Worm (Caenorhabditis elegans) whole organism, L1 larva: ENCODE results near the gene ZK1320.9.
A peak's percentile ranks its signal among the peaks of the same experiment; 100 is the strongest.

Source experiments
- C04F5.9 ChIP-seq: sonication (generic microtip); optimal IDR thresholded peaks from 2 replicates; lab custom pipeline; 2016; ENCODE audit warnings: missing genetic modification characterization, missing compliant biosample characterization
- C16A3.4 ChIP-seq: fragments of 150-350 bp; optimal IDR thresholded peaks from 2 replicates; lab custom pipeline; 2014; ENCODE audit warnings: missing biosample characterization, missing genetic modification characterization
- Y116A8C.19 ChIP-seq: sonication (generic microtip); optimal IDR thresholded peaks from 2 replicates; lab custom pipeline; 2016; ENCODE audit warnings: missing compliant biosample characterization, missing genetic modification characterization, borderline replicate concordance
- aha-1 ChIP-seq: fragments of 150-350 bp; optimal IDR thresholded peaks from 2 replicates; lab custom pipeline; 2014; ENCODE audit warnings: missing biosample characterization, missing genetic modification characterization
- aly-2 ChIP-seq: fragments of 150-350 bp; optimal IDR thresholded peaks from 2 replicates; lab custom pipeline; 2014; ENCODE audit warnings: missing biosample characterization, missing genetic modification characterization
- ceh-63 ChIP-seq: fragments of 200-800 bp; sonication (Bioruptor generic); optimal IDR thresholded peaks from 2 replicates; lab custom pipeline; 2018; ENCODE audit warnings: mild to moderate bottlenecking, missing genetic modification characterization, missing compliant biosample characterization
- ceh-88 ChIP-seq: fragments of 200-800 bp; sonication (Bioruptor generic); IDR thresholded peaks from 2 replicates; pipeline ENCODE4 v1.3.6; 2022; ENCODE audit warnings: missing genetic modification characterization, missing compliant biosample characterization
- ces-1 ChIP-seq: fragments of 150-350 bp; optimal IDR thresholded peaks from 2 replicates; lab custom pipeline; 2014; ENCODE audit warnings: missing biosample characterization, missing genetic modification reagents, missing genetic modification characterization
- dpl-1 ChIP-seq, 3 experiments: fragments of 150-350 bp in 2 of 3; sonication (generic microtip) in 1 of 3; optimal IDR thresholded peaks; 2 replicates each; lab custom pipeline; 2014 to 2017; ENCODE audit warnings: missing biosample characterization in 3 of 3, missing genetic modification characterization in 3 of 3, missing genetic modification reagents in 3 of 3
- dsc-1 ChIP-seq: sonication (generic microtip); optimal IDR thresholded peaks from 2 replicates; lab custom pipeline; 2016; ENCODE audit warnings: mild to moderate bottlenecking, missing genetic modification characterization, missing compliant biosample characterization
- efl-3 ChIP-seq: fragments of 200-800 bp; sonication (Bioruptor generic); optimal IDR thresholded peaks from 2 replicates; lab custom pipeline; 2018; ENCODE audit warnings: mild to moderate bottlenecking, missing genetic modification characterization, missing compliant biosample characterization
- egl-13 ChIP-seq: sonication (generic microtip); optimal IDR thresholded peaks from 2 replicates; lab custom pipeline; 2016; ENCODE audit warnings: missing genotype, missing genetic modification reagents, missing genetic modification characterization, missing compliant biosample characterization
- egl-27 ChIP-seq, 2 experiments: fragments of 150-350 bp in 1 of 2; sonication (generic microtip); optimal IDR thresholded peaks; 3 replicates each; lab custom pipeline; 2017 to 2018; ENCODE audit warnings: missing biosample characterization in 2 of 2, missing genetic modification characterization in 2 of 2, missing genetic modification reagents in 2 of 2
- elt-2 ChIP-seq: sonication (generic microtip); optimal IDR thresholded peaks from 2 replicates; lab custom pipeline; 2016; ENCODE audit warnings: missing genetic modification characterization, mild to moderate bottlenecking, inconsistent platforms, missing compliant biosample characterization, missing genetic modification reagents
- elt-3 ChIP-seq, 6 experiments: fragments of 150-350 bp in 1 of 6; sonication (generic microtip); optimal IDR thresholded peaks; 2 replicates each; lab custom pipeline; 2017 to 2018; ENCODE audit warnings: missing biosample characterization in 6 of 6, missing genetic modification characterization in 6 of 6, inconsistent platforms in 1 of 6
- ets-5 ChIP-seq: fragments of 200-800 bp; sonication (Bioruptor generic); IDR thresholded peaks from 2 replicates; pipeline ENCODE4 v1.3.6; 2022; ENCODE audit warnings: missing genetic modification characterization, missing compliant biosample characterization
- fkh-4 ChIP-seq: sonication (generic microtip); optimal IDR thresholded peaks from 2 replicates; lab custom pipeline; 2016; ENCODE audit warnings: missing compliant biosample characterization, missing genetic modification characterization, borderline replicate concordance
- fkh-8 ChIP-seq: sonication (generic microtip); optimal IDR thresholded peaks from 2 replicates; lab custom pipeline; 2016; ENCODE audit warnings: mild to moderate bottlenecking, missing genetic modification characterization, missing compliant biosample characterization
- grh-1 ChIP-seq: fragments of 200-800 bp; sonication (Bioruptor generic); IDR thresholded peaks from 2 replicates; pipeline ENCODE4 v1.3.6; 2022; ENCODE audit warnings: missing genetic modification reagents, missing genetic modification characterization, missing compliant biosample characterization
- irx-1 ChIP-seq: sonication (generic microtip); optimal IDR thresholded peaks from 2 replicates; lab custom pipeline; 2016; ENCODE audit warnings: missing genetic modification characterization, missing compliant biosample characterization
- isw-1 ChIP-seq: fragments of 200-800 bp; sonication (Bioruptor generic); IDR thresholded peaks from 2 replicates; pipeline ENCODE4 v1.3.6; 2022; ENCODE audit warnings: missing genetic modification characterization, missing compliant biosample characterization
- lin-14 ChIP-seq: fragments of 200-800 bp; sonication (Bioruptor generic); optimal IDR thresholded peaks from 2 replicates; lab custom pipeline; 2018; ENCODE audit warnings: mild to moderate bottlenecking, missing genetic modification characterization, moderate library complexity, missing compliant biosample characterization
- lin-15B ChIP-seq: fragments of 150-350 bp; sonication (generic microtip); optimal IDR thresholded peaks from 3 replicates; lab custom pipeline; 2014; ENCODE audit warnings: missing biosample characterization, missing genetic modification characterization
- lin-35 ChIP-seq, 2 experiments: fragments of 150-350 bp; optimal IDR thresholded peaks; 2 replicates each; lab custom pipeline; 2014; ENCODE audit warnings: missing biosample characterization in 2 of 2, missing genetic modification characterization in 2 of 2, missing genetic modification reagents in 2 of 2
- lin-39 ChIP-seq: fragments of 150-350 bp; optimal IDR thresholded peaks from 2 replicates; lab custom pipeline; 2014; ENCODE audit warnings: missing biosample characterization, missing genetic modification reagents, missing genetic modification characterization
- lir-3 ChIP-seq: sonication (generic microtip); optimal IDR thresholded peaks from 2 replicates; lab custom pipeline; 2016; ENCODE audit warnings: mild to moderate bottlenecking, missing genetic modification characterization, moderate library complexity, missing compliant biosample characterization; ENCODE audit not compliant: poor library complexity
- lsy-2 ChIP-seq, 2 experiments: fragments of 150-350 bp; optimal IDR thresholded peaks; 2 replicates each; lab custom pipeline; 2014; ENCODE audit warnings: missing biosample characterization in 2 of 2, missing genetic modification characterization in 2 of 2
- mef-2 ChIP-seq: fragments of 150-350 bp; optimal IDR thresholded peaks from 2 replicates; lab custom pipeline; 2014; ENCODE audit warnings: missing biosample characterization, missing genetic modification characterization
- nhr-11 ChIP-seq: fragments of 150-350 bp; optimal IDR thresholded peaks from 2 replicates; lab custom pipeline; 2014; ENCODE audit warnings: missing biosample characterization, missing genetic modification characterization
- nhr-12 ChIP-seq: sonication (generic microtip); optimal IDR thresholded peaks from 2 replicates; lab custom pipeline; 2017; ENCODE audit warnings: missing biosample characterization, missing genetic modification characterization
- nhr-19 ChIP-seq: fragments of 200-800 bp; sonication (Bioruptor generic); conservative IDR thresholded peaks from 2 replicates; pipeline ENCODE4 v1.3.6; 2022; ENCODE audit warnings: missing genetic modification characterization, missing compliant biosample characterization
- nhr-20 ChIP-seq: sonication (generic microtip); optimal IDR thresholded peaks from 2 replicates; lab custom pipeline; 2016; ENCODE audit warnings: mild to moderate bottlenecking, missing genetic modification characterization, missing compliant biosample characterization
- nhr-76 ChIP-seq: sonication (generic microtip); optimal IDR thresholded peaks from 2 replicates; lab custom pipeline; 2017; ENCODE audit warnings: missing biosample characterization, missing genetic modification characterization
- nhr-85 ChIP-seq: sonication (generic microtip); peaks from one replicate; lab custom pipeline; 2016; ENCODE audit warnings: missing genetic modification characterization, inconsistent platforms, missing compliant biosample characterization
- nhr-90 ChIP-seq: sonication (generic microtip); optimal IDR thresholded peaks from 2 replicates; lab custom pipeline; 2016; ENCODE audit warnings: mild to moderate bottlenecking, missing genetic modification characterization, missing compliant biosample characterization; ENCODE audit not compliant: poor library complexity
- pag-3 ChIP-seq: sonication (generic microtip); optimal IDR thresholded peaks from 2 replicates; lab custom pipeline; 2017; ENCODE audit warnings: missing genetic modification characterization, mild to moderate bottlenecking, missing compliant biosample characterization, antibody characterized with exemption, borderline replicate concordance; ENCODE audit not compliant: insufficient read depth
- rnt-1 ChIP-seq: sonication (generic microtip); optimal IDR thresholded peaks from 2 replicates; lab custom pipeline; 2016; ENCODE audit warnings: mild to moderate bottlenecking, missing genetic modification characterization, moderate library complexity, missing compliant biosample characterization
- skn-1 ChIP-seq: fragments of 150-350 bp; optimal IDR thresholded peaks from 2 replicates; lab custom pipeline; 2014; ENCODE audit warnings: missing biosample characterization, missing genetic modification characterization
- snpc-4 ChIP-seq: fragments of 150-350 bp; optimal IDR thresholded peaks from 2 replicates; lab custom pipeline; 2014; ENCODE audit warnings: missing biosample characterization, missing genetic modification characterization
- snu-23 ChIP-seq: sonication (generic microtip); optimal IDR thresholded peaks from 2 replicates; lab custom pipeline; 2016; ENCODE audit warnings: missing genetic modification characterization, missing compliant biosample characterization
- sptf-1 ChIP-seq: fragments of 150-350 bp; optimal IDR thresholded peaks from 2 replicates; lab custom pipeline; 2014; ENCODE audit warnings: missing biosample characterization, missing genetic modification characterization
- sup-37 ChIP-seq: fragments of 200-800 bp; sonication (Bioruptor generic); optimal IDR thresholded peaks from 2 replicates; lab custom pipeline; 2018; ENCODE audit warnings: mild to moderate bottlenecking, missing genetic modification characterization, missing compliant biosample characterization
- tlp-1 ChIP-seq: fragments of 150-350 bp; optimal IDR thresholded peaks from 2 replicates; lab custom pipeline; 2014; ENCODE audit warnings: missing biosample characterization, missing genetic modification characterization
- unc-130 ChIP-seq: fragments of 150-350 bp; optimal IDR thresholded peaks from 2 replicates; lab custom pipeline; 2017; ENCODE audit warnings: missing biosample characterization, missing genetic modification characterization, inconsistent platforms
- unc-86 ChIP-seq: sonication (generic microtip); optimal IDR thresholded peaks from 2 replicates; lab custom pipeline; 2016; ENCODE audit warnings: missing genetic modification characterization, missing compliant biosample characterization
- unc-98 ChIP-seq: fragments of 200-800 bp; sonication (Bioruptor generic); IDR thresholded peaks from 2 replicates; pipeline ENCODE4 v1.3.6; 2022; ENCODE audit warnings: missing genetic modification characterization, missing compliant biosample characterization
- zag-1 ChIP-seq: fragments of 150-350 bp; optimal IDR thresholded peaks from 2 replicates; lab custom pipeline; 2014; ENCODE audit warnings: missing biosample characterization, missing genetic modification characterization
- zip-4 ChIP-seq: fragments of 200-800 bp; sonication (Bioruptor generic); optimal IDR thresholded peaks from 2 replicates; lab custom pipeline; 2018; ENCODE audit warnings: mild to moderate bottlenecking, missing genetic modification characterization, moderate library complexity, missing compliant biosample characterization

ZK1320.9 gene

ce11 chrII:9646928-9647838 lies 39.3 kb downstream of the ZK1320.9 start, which contains the start of gene sqv-8 (continued):
- no peak for TF ChIP-seq irx-1
- peak; percentile 33 for TF ChIP-seq skn-1
- no peak for TF ChIP-seq ces-1
- TF ChIP-seq efl-3 (GFP tag; lab: Kevin White, UChicago): no peak
- TF ChIP-seq snpc-4 (tag; lab: Kevin White, UChicago): no peak
- no peak for TF ChIP-seq ceh-63 (GFP tag; lab: Kevin White, UChicago)
- peak in 1 of 2 experiments; percentile 14 for TF ChIP-seq lin-35 (GFP tag; optimal IDR thresholded peaks at IDR 0.05; lab: Kevin White, UChicago)
- TF ChIP-seq tlp-1 (tag; lab: Kevin White, UChicago): no peak
- TF ChIP-seq Y116A8C.19 (tag; lab: Kevin White, UChicago): no peak
- no peak for TF ChIP-seq zag-1 (tag; lab: Kevin White, UChicago)

ce11 chrII:9646122-9646555 lies 40.4 kb downstream of the ZK1320.9 start:
- TF ChIP-seq zip-4 (GFP tag; lab: Kevin White, UChicago) (no peak), ceh-63 (GFP tag; lab: Kevin White, UChicago) (no peak), snu-23 (GFP tag; lab: Kevin White, UChicago) (peak; percentile 78), sptf-1 (tag; lab: Kevin White, UChicago) (no peak), nhr-19 (GFP tag; lab: Robert Waterston, UW) (peak; percentile 60), aly-2 (tag; lab: Kevin White, UChicago) (no peak), sup-37 (GFP tag; lab: Kevin White, UChicago) (no peak), rnt-1 (tag; lab: Kevin White, UChicago) (peak; percentile 74), unc-130 (tag; lab: Kevin White, UChicago) (no peak), fkh-4 (tag; lab: Kevin White, UChicago) (no peak), mef-2 (tag; lab: Kevin White, UChicago) (no peak), fkh-8 (peak; percentile 23), nhr-20 (tag; lab: Kevin White, UChicago) (peak; percentile 94), lir-3 (tag; lab: Kevin White, UChicago) (peak; percentile 40), aha-1 (tag; lab: Kevin White, UChicago) (no peak), dpl-1 (GFP tag; optimal IDR thresholded peaks at IDR 0.05; lab: Kevin White, UChicago) (peak; percentile 40 to 53 (median 50)), nhr-90 (tag; lab: Kevin White, UChicago) (peak; percentile 50), lin-14 (GFP tag; lab: Kevin White, UChicago) (peak; percentile 97), C04F5.9 (tag; lab: Kevin White, UChicago) (no peak), lin-15B (tag; lab: Kevin White, UChicago) (no peak), unc-86 (tag; lab: Kevin White, UChicago) (peak; percentile 52), nhr-12 (tag; lab: Kevin White, UChicago) (no peak), egl-13 (tag; lab: Kevin White, UChicago) (no peak), egl-27 (tag; optimal IDR thresholded peaks at IDR 0.05; lab: Kevin White, UChicago) (no peak), nhr-76 (tag; lab: Kevin White, UChicago) (no peak), pag-3 (tag; lab: Kevin White, UChicago) (peak; percentile 24), isw-1 (GFP tag; lab: Robert Waterston, UW) (peak; percentile 6; the same call in 1 of the 2 replicates), elt-3 (tag; optimal IDR thresholded peaks at IDR 0.05; lab: Kevin White, UChicago) (peak in 2 of 6 experiments; percentile 33 to 59), lsy-2 (tag; optimal IDR thresholded peaks at IDR 0.05; lab: Kevin White, UChicago) (peak; percentile 70 to 82), ceh-88 (GFP tag; lab: Robert Waterston, UW) (no peak), unc-98 (GFP tag; lab: Robert Waterston, UW) (no peak), nhr-85 (tag; lab: Kevin White, UChicago) (peak; percentile 90), nhr-11 (tag; lab: Kevin White, UChicago) (peak; percentile 56), ets-5 (GFP tag; lab: Robert Waterston, UW) (no peak), zag-1 (tag; lab: Kevin White, UChicago) (no peak), lin-39 (tag; lab: Kevin White, UChicago) (no peak), dsc-1 (tag; lab: Kevin White, UChicago) (no peak), C16A3.4 (peak; percentile 15), grh-1 (GFP tag; lab: Robert Waterston, UW) (no peak), efl-3 (GFP tag; lab: Kevin White, UChicago) (no peak), elt-2 (tag; lab: Kevin White, UChicago) (peak; percentile 11)
